Fruit fly (Drosophila melanogaster): ENCODE measurements around the gene CG42238.

CG42238 gene

dm6 chr2L:20956836-20957235 lies 95.1 kb downstream of the CG42238 start:
- TF ChIP-seq noc (tag; optimal IDR thresholded peaks at IDR 0.05) = no peak

- no peak for TF ChIP-seq noc (tag; optimal IDR thresholded peaks at IDR 0.05)
Measured at dm6 chr2L:20951320-20951719, 100.6 kb downstream of the CG42238 start.

- no peak for TF ChIP-seq noc (tag; optimal IDR thresholded peaks at IDR 0.05)
Measured at dm6 chr2L:20950421-20951108, 101.4 kb downstream of the CG42238 start.

dm6 chr2L:20948625-20949024 lies 103.3 kb downstream of the CG42238 start:
- no peak for TF ChIP-seq noc (tag; optimal IDR thresholded peaks at IDR 0.05)

- TF ChIP-seq noc (tag; optimal IDR thresholded peaks at IDR 0.05) = no peak
Measured at dm6 chr2L:20944886-20945558, 106.9 kb downstream of the CG42238 start.

- no peak for TF ChIP-seq noc (tag; optimal IDR thresholded peaks at IDR 0.05)
Measured at dm6 chr2L:20944342-20944741, 107.6 kb downstream of the CG42238 start.

dm6 chr2L:20943148-20943547 lies 108.8 kb downstream of the CG42238 start:
- no peak for TF ChIP-seq noc (tag; optimal IDR thresholded peaks at IDR 0.05)

dm6 chr2L:20942206-20942863 lies 109.6 kb downstream of the CG42238 start:
- no peak for TF ChIP-seq noc (tag; optimal IDR thresholded peaks at IDR 0.05)

dm6 chr2L:20940738-20941137 lies 111.2 kb downstream of the CG42238 start:
- TF ChIP-seq noc (tag; optimal IDR thresholded peaks at IDR 0.05) = no peak

dm6 chr2L:20939632-20940031 lies 112.3 kb downstream of the CG42238 start:
- TF ChIP-seq noc (tag; optimal IDR thresholded peaks at IDR 0.05) = no peak

- no peak for TF ChIP-seq noc (tag; optimal IDR thresholded peaks at IDR 0.05)
Measured at dm6 chr2L:20937395-20937794, 114.6 kb downstream of the CG42238 start.

- no peak for TF ChIP-seq noc (tag; optimal IDR thresholded peaks at IDR 0.05)
Measured at dm6 chr2L:20936420-20936819, 115.5 kb downstream of the CG42238 start.

dm6 chr2L:20936061-20936390 lies 115.9 kb downstream of the CG42238 start:
- TF ChIP-seq noc (tag; optimal IDR thresholded peaks at IDR 0.05) = peak; percentile 4

dm6 chr2L:20935338-20936060 lies 116.5 kb downstream of the CG42238 start:
- TF ChIP-seq noc (tag; optimal IDR thresholded peaks at IDR 0.05) = no peak

dm6 chr2L:20934678-20935077 lies 117.3 kb downstream of the CG42238 start:
- no peak for TF ChIP-seq noc (tag; optimal IDR thresholded peaks at IDR 0.05)

- TF ChIP-seq noc (tag; optimal IDR thresholded peaks at IDR 0.05) = no peak
Measured at dm6 chr2L:20934013-20934412, 118.0 kb downstream of the CG42238 start, which contains the start of gene CG9270. TSS of gene CG9270 (minus strand) at chr2L:20934113.
